Fruit fly (Drosophila melanogaster) whole organism, embryonic: ENCODE results near the gene Vps37B.

Experiments used
- C15 ChIP-seq: fragments of 200-800 bp; sonication (Bioruptor generic); IDR thresholded peaks from 3 replicates; pipeline ENCODE4 v1.3.6; 2022; ENCODE audit warnings: missing biosample characterization, missing genetic modification characterization
- CG10209 ChIP-seq: fragments of 200-800 bp; sonication (Bioruptor generic); optimal IDR thresholded peaks from 3 replicates; lab custom pipeline; 2017; ENCODE audit warnings: missing biosample characterization, mild to moderate bottlenecking, missing genetic modification characterization, missing genetic modification reagents
- CG10274 ChIP-seq: fragments of 200-800 bp; sonication (Bioruptor generic); optimal IDR thresholded peaks from 3 replicates; lab custom pipeline; 2017; ENCODE audit warnings: missing biosample characterization, mild to moderate bottlenecking, missing genetic modification characterization
- CG10565 ChIP-seq: fragments of 200-800 bp; sonication (Bioruptor generic); optimal IDR thresholded peaks from 3 replicates; lab custom pipeline; 2016; ENCODE audit warnings: missing biosample characterization, mild to moderate bottlenecking, missing genetic modification characterization
- CG12659 ChIP-seq: fragments of 200-800 bp; sonication (Bioruptor generic); optimal IDR thresholded peaks from 3 replicates; lab custom pipeline; 2017; ENCODE audit warnings: mild to moderate bottlenecking, missing biosample characterization, missing genetic modification reagents, missing genetic modification characterization
- CG12942 ChIP-seq: fragments of 200-800 bp; sonication (Bioruptor generic); optimal IDR thresholded peaks from 3 replicates; lab custom pipeline; 2016; ENCODE audit warnings: missing biosample characterization, missing genetic modification characterization
- CG13296 ChIP-seq: fragments of 200-800 bp; sonication (Bioruptor generic); optimal IDR thresholded peaks from 3 replicates; lab custom pipeline; 2018; ENCODE audit warnings: missing biosample characterization, mild to moderate bottlenecking, missing genetic modification characterization
- CG15269 ChIP-seq: fragments of 200-800 bp; sonication (Bioruptor generic); optimal IDR thresholded peaks from 2 replicates; lab custom pipeline; 2018; ENCODE audit warnings: missing biosample characterization, mild to moderate bottlenecking, missing genetic modification characterization, moderate library complexity
- CG15601 ChIP-seq: fragments of 200-800 bp; sonication (Bioruptor generic); optimal IDR thresholded peaks from 3 replicates; lab custom pipeline; 2019; ENCODE audit warnings: missing biosample characterization, mild to moderate bottlenecking, missing genetic modification characterization, moderate library complexity
- CG1602 ChIP-seq: fragments of 200-800 bp; sonication (Bioruptor generic); optimal IDR thresholded peaks from 3 replicates; lab custom pipeline; 2016; ENCODE audit warnings: missing biosample characterization, missing genetic modification characterization
- CG2116 ChIP-seq: fragments of 200-800 bp; sonication (Bioruptor generic); optimal IDR thresholded peaks from 3 replicates; lab custom pipeline; 2018; ENCODE audit warnings: missing biosample characterization, mild to moderate bottlenecking, missing genetic modification characterization
- CG3726 ChIP-seq: fragments of 200-800 bp; sonication (Bioruptor generic); IDR thresholded peaks from 3 replicates; pipeline ENCODE4, ENCODE4 v1.3.6; 2022; ENCODE audit warnings: missing biosample characterization, missing genetic modification characterization
- CG3847 ChIP-seq: fragments of 200-800 bp; sonication (Bioruptor generic); IDR thresholded peaks from 2 replicates; pipeline ENCODE4 v1.3.6; 2022; ENCODE audit warnings: missing biosample characterization, missing genetic modification characterization
- CG3995 ChIP-seq: fragments of 200-800 bp; sonication (Bioruptor generic); optimal IDR thresholded peaks from 3 replicates; lab custom pipeline; 2016; ENCODE audit warnings: missing biosample characterization, missing genetic modification characterization
- CG4282 ChIP-seq: fragments of 200-800 bp; sonication (Bioruptor generic); optimal IDR thresholded peaks from 2 replicates; lab custom pipeline; 2016; ENCODE audit warnings: missing biosample characterization, missing genetic modification characterization
- CG6272 ChIP-seq: fragments of 200-800 bp; sonication (Bioruptor generic); IDR thresholded peaks from 2 replicates; pipeline ENCODE4 v1.3.6; 2022; ENCODE audit warnings: missing biosample characterization, missing genetic modification characterization
- CG7745 ChIP-seq: fragments of 200-800 bp; sonication (Bioruptor generic); optimal IDR thresholded peaks from 2 replicates; lab custom pipeline; 2018; ENCODE audit warnings: missing biosample characterization, mild to moderate bottlenecking, missing genetic modification characterization, moderate library complexity
- CG9727 ChIP-seq: fragments of 200-800 bp; sonication (Bioruptor generic); optimal IDR thresholded peaks from 3 replicates; lab custom pipeline; 2017; ENCODE audit warnings: missing biosample characterization, mild to moderate bottlenecking, missing genetic modification characterization
- Camta ChIP-seq: fragments of 200-800 bp; sonication (Bioruptor generic); optimal IDR thresholded peaks from 2 replicates; lab custom pipeline; 2016; ENCODE audit warnings: missing biosample characterization, missing genetic modification characterization
- Ets65A ChIP-seq: fragments of 200-800 bp; sonication (Bioruptor generic); peaks from one replicate; lab custom pipeline; 2016; ENCODE audit warnings: missing biosample characterization, missing genetic modification characterization
- H15 ChIP-seq: fragments of 200-800 bp; sonication (Bioruptor generic); IDR thresholded peaks from 3 replicates; pipeline ENCODE4 v1.3.6; 2022; ENCODE audit warnings: missing biosample characterization, missing genetic modification characterization
- Hsf ChIP-seq: fragments of 200-800 bp; sonication (Bioruptor generic); optimal IDR thresholded peaks from 3 replicates; lab custom pipeline; 2016; ENCODE audit warnings: missing biosample characterization, missing genetic modification characterization
- Mes4 ChIP-seq: fragments of 200-800 bp; sonication (Bioruptor generic); optimal IDR thresholded peaks from 2 replicates; lab custom pipeline; 2016; ENCODE audit warnings: missing biosample characterization, missing genetic modification characterization
- Myb ChIP-seq: fragments of 200-800 bp; sonication (Bioruptor generic); optimal IDR thresholded peaks from 2 replicates; lab custom pipeline; 2016; ENCODE audit warnings: missing biosample characterization, missing genetic modification characterization
- NK7.1 ChIP-seq: fragments of 200-800 bp; sonication (Bioruptor generic); optimal IDR thresholded peaks from 3 replicates; lab custom pipeline; 2016; ENCODE audit warnings: missing biosample characterization, missing genetic modification characterization
- Neu2 ChIP-seq: fragments of 200-800 bp; sonication (Bioruptor generic); optimal IDR thresholded peaks from 3 replicates; lab custom pipeline; 2016; ENCODE audit warnings: missing biosample characterization, missing genetic modification characterization, borderline replicate concordance
- Trl ChIP-seq, 3 experiments: fragments of >200 bp in 2 of 3; fragments of 200-800 bp in 1 of 3; sonication (Bioruptor generic) in 1 of 3; optimal IDR thresholded peaks; 2 replicates in 1 of 3; 3 replicates in 2 of 3; lab custom pipeline; 2016 to 2017; ENCODE audit warnings: missing biosample characterization in 1 of 3, missing genetic modification characterization in 1 of 3
- az2 ChIP-seq: fragments of 200-800 bp; sonication (Bioruptor generic); optimal IDR thresholded peaks from 3 replicates; lab custom pipeline; 2016; ENCODE audit warnings: missing biosample characterization, missing genetic modification characterization
- ci ChIP-seq: fragments of 200-800 bp; sonication (Bioruptor generic); IDR thresholded peaks from 3 replicates; pipeline ENCODE4 v1.3.6; 2022; ENCODE audit warnings: missing biosample characterization, missing genetic modification characterization
- cwo ChIP-seq: fragments of 200-800 bp; sonication (Bioruptor generic); optimal IDR thresholded peaks from 3 replicates; lab custom pipeline; 2017; ENCODE audit warnings: missing biosample characterization, missing genetic modification characterization, mild to moderate bottlenecking, moderate library complexity, missing genetic modification reagents
- dan ChIP-seq: fragments of 200-800 bp; sonication (Bioruptor generic); IDR thresholded peaks from 2 replicates; pipeline ENCODE4 v1.3.6; 2022; ENCODE audit warnings: missing biosample characterization, missing genetic modification characterization
- danr ChIP-seq: fragments of 200-800 bp; sonication (Bioruptor generic); IDR thresholded peaks from 2 replicates; pipeline ENCODE4 v1.3.6; 2022; ENCODE audit warnings: missing biosample characterization, missing genetic modification characterization
- dm ChIP-seq: fragments of 200-800 bp; sonication (Bioruptor generic); optimal IDR thresholded peaks from 3 replicates; lab custom pipeline; 2016; ENCODE audit warnings: missing biosample characterization, missing genetic modification characterization
- en ChIP-seq: fragments of 200-800 bp; sonication (Bioruptor generic); optimal IDR thresholded peaks from 2 replicates; lab custom pipeline; 2016; ENCODE audit warnings: missing biosample characterization, missing genetic modification characterization
- fru ChIP-seq: fragments of >200 bp; optimal IDR thresholded peaks from 2 replicates; lab custom pipeline; 2017
- ftz-f1 ChIP-seq: fragments of 200-800 bp; sonication (Bioruptor generic); optimal IDR thresholded peaks from 2 replicates; lab custom pipeline; 2016; ENCODE audit warnings: missing biosample characterization, missing genetic modification characterization
- grn ChIP-seq: fragments of 200-800 bp; sonication (Bioruptor generic); optimal IDR thresholded peaks from 3 replicates; lab custom pipeline; 2017; ENCODE audit warnings: missing biosample characterization, missing genetic modification characterization
- gsb-n ChIP-seq: fragments of 200-800 bp; sonication (Bioruptor generic); optimal IDR thresholded peaks from 3 replicates; lab custom pipeline; 2018; ENCODE audit warnings: missing biosample characterization, mild to moderate bottlenecking, missing genetic modification characterization
- ind ChIP-seq: fragments of 200-800 bp; sonication (Bioruptor generic); optimal IDR thresholded peaks from 3 replicates; lab custom pipeline; 2016; ENCODE audit warnings: missing biosample characterization, missing genetic modification characterization
- maf-S ChIP-seq: fragments of 200-800 bp; sonication (Bioruptor generic); optimal IDR thresholded peaks from 2 replicates; lab custom pipeline; 2016; ENCODE audit warnings: missing biosample characterization, missing genetic modification characterization
- nau ChIP-seq: fragments of 200-800 bp; sonication (Bioruptor generic); optimal IDR thresholded peaks from 3 replicates; lab custom pipeline; 2017; ENCODE audit warnings: missing biosample characterization, mild to moderate bottlenecking, missing genetic modification characterization, missing genetic modification reagents
- pum ChIP-seq: fragments of 200-800 bp; sonication (Bioruptor generic); optimal IDR thresholded peaks from 2 replicates; lab custom pipeline; 2016; ENCODE audit warnings: missing biosample characterization, missing genetic modification characterization
- seq ChIP-seq: fragments of 200-800 bp; sonication (Bioruptor generic); IDR thresholded peaks from 2 replicates; pipeline ENCODE4 v1.3.6; 2022; ENCODE audit warnings: missing biosample characterization, missing genetic modification characterization
- sima ChIP-seq: fragments of 200-800 bp; sonication (Bioruptor generic); optimal IDR thresholded peaks from 2 replicates; lab custom pipeline; 2016; ENCODE audit warnings: missing biosample characterization, missing genetic modification characterization
- trem ChIP-seq: fragments of 200-800 bp; optimal IDR thresholded peaks from 3 replicates; lab custom pipeline; 2019; ENCODE audit warnings: missing biosample characterization, mild to moderate bottlenecking, missing genetic modification characterization, moderate library complexity
- trh ChIP-seq: fragments of 200-800 bp; sonication (Bioruptor generic); optimal IDR thresholded peaks from 2 replicates; lab custom pipeline; 2016; ENCODE audit warnings: missing biosample characterization, missing genetic modification characterization
- unpg ChIP-seq: fragments of 200-800 bp; sonication (Bioruptor generic); optimal IDR thresholded peaks from 3 replicates; lab custom pipeline; 2018; ENCODE audit warnings: missing biosample characterization, mild to moderate bottlenecking, missing genetic modification characterization, moderate library complexity
- usp ChIP-seq: fragments of >200 bp; optimal IDR thresholded peaks from 2 replicates; lab custom pipeline; 2017; ENCODE audit warnings: missing biosample characterization, missing genetic modification characterization
- zen2 ChIP-seq: fragments of 200-800 bp; sonication (Bioruptor generic); IDR thresholded peaks from 3 replicates; pipeline ENCODE4 v1.3.6; 2022; ENCODE audit warnings: missing biosample characterization, missing genetic modification characterization; ENCODE audit not compliant: partially characterized antibody

Gene Vps37B

DNA sequence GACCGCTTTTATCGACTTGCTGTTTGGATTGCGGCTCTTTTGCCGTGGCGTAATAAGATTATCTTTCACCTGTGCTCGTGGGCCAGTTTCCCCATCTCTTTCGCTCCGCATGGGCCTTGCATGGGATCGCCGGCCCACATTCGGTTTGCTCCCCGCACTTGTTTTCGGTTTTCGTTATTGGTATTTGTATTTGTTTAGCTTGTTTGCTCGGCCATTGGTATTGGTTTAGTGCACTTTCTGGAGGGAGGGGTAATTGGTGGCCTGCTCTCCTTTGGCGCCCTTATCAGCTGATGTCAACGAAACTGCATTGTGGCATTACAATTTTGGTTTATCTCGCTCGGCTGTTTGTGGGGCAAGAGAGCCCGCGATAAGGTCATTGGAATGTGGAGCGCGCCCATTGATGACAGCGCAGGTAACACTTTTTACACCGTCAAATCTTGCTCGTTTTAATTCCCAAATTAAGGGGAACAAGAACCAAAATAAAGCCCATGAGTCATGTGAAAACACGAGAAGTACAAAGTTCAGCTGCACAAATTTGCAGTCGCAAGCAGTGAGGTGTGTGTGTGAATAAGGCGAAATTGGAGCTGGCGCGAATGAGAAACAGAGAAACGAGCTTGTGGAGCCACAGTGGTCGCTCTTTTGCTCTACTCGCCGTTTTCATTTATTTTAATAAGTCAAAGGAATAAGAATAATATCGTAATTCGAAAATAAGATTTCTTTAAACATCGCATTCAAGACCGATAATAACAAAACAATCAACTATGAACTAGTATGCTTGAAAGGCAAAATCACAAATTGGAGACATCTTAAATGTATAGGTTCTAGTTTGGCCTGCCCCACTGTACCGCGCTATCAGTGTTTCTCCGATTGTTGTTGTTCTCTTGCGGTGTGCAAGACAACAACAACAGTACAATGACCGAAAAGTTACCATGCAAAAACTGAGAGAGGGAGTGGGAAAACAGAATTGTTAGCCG, 10.3 kb upstream of the Vps37B start:
- TF ChIP-seq pum (peak; percentile 97), Camta (peak; percentile 99), CG7745 (tag; lab: Kevin White, UChicago) (peak; percentile 98), maf-S (GFP tag; lab: Kevin White, UChicago) (peak; percentile 98), CG6272 (GFP tag; lab: Robert Waterston, UW) (no peak), trem (peak; percentile 93), CG10565 (GFP tag; lab: Kevin White, UChicago) (peak; percentile 99), CG3995 (GFP tag; lab: Kevin White, UChicago) (no peak), nau (peak; percentile 99), CG10274 (GFP tag; lab: Kevin White, UChicago) (peak; percentile 85), Neu2 (GFP tag; lab: Kevin White, UChicago) (peak; percentile 83), Hsf (peak; percentile 93), CG4282 (GFP tag; lab: Kevin White, UChicago) (peak; percentile 96), az2 (peak; percentile 93), ftz-f1 (GFP tag; lab: Kevin White, UChicago) (peak; percentile 81), seq (GFP tag; lab: Robert Waterston, UW) (peak; percentile 88), en (GFP tag; lab: Kevin White, UChicago) (peak; percentile 97), CG12659 (GFP tag; lab: Kevin White, UChicago) (peak; percentile 87), unpg (peak; percentile 93), zen2 (GFP tag; lab: Robert Waterston, UW) (no peak), gsb-n (tag; lab: Kevin White, UChicago) (peak; percentile 99), Myb (peak; percentile 82), CG10209 (GFP tag; lab: Kevin White, UChicago) (peak; percentile 99), CG3726 (GFP tag; lab: Robert Waterston, UW) (peak; percentile 94), cwo (peak; percentile 64), CG12942 (peak; percentile 99), NK7.1 (GFP tag; lab: Kevin White, UChicago) (peak; percentile 99), Trl (optimal IDR thresholded peaks at IDR 0.05; lab: Kevin White, UChicago) (no peak), Trl (GFP tag; optimal IDR thresholded peaks at IDR 0.05; lab: Kevin White, UChicago) (peak; percentile 99), Mes4 (GFP tag; lab: Kevin White, UChicago) (peak; percentile 100), C15 (GFP tag; lab: Robert Waterston, UW) (0 out of 3 replicates have a peak, but pooled peaks have one; percentile 48), CG15601 (tag; lab: Kevin White, UChicago) (peak; percentile 99), trh (peak; percentile 99), dm (peak; percentile 96), CG1602 (peak; percentile 98), CG3847 (GFP tag; lab: Robert Waterston, UW) (peak; percentile 48), H15 (peak; percentile 91), Ets65A (peak; percentile 92), CG15269 (tag; lab: Kevin White, UChicago) (peak; percentile 81), sima (GFP tag; lab: Kevin White, UChicago) (peak; percentile 94), fru (lab: Kevin White, UChicago) (no peak), CG9727 (peak; percentile 100), ind (GFP tag; lab: Kevin White, UChicago) (peak; percentile 78), CG13296 (peak; percentile 73), grn (GFP tag; lab: Kevin White, UChicago) (peak; percentile 100), CG2116 (GFP tag; lab: Kevin White, UChicago) (peak; percentile 94), ci (peak; percentile 100), dan (GFP tag; lab: Robert Waterston, UW) (peak; percentile 41; the same call in 1 of the 2 replicates), usp (no peak), danr (GFP tag; lab: Robert Waterston, UW) (peak; percentile 87)
